Worm (Caenorhabditis elegans) whole organism, L4 larva: ENCODE results near the gene sdz-31.
A peak's percentile ranks its signal among the peaks of the same experiment; 100 is the strongest.

Experiments used
- F10B5.3 ChIP-seq: sonication (generic microtip); optimal IDR thresholded peaks from 2 replicates; lab custom pipeline; 2016; ENCODE audit warnings: mild to moderate bottlenecking, missing genetic modification characterization, missing compliant biosample characterization
- F37D6.2 ChIP-seq: sonication (generic microtip); optimal IDR thresholded peaks from 2 replicates; lab custom pipeline; 2016; ENCODE audit warnings: mild to moderate bottlenecking, missing genetic modification characterization, missing compliant biosample characterization
- F44E2.7 ChIP-seq: fragments of 200-800 bp; sonication (Bioruptor generic); IDR thresholded peaks from 2 replicates; pipeline ENCODE4 v2.1.2; 2022; ENCODE audit warnings: missing genetic modification characterization, missing compliant biosample characterization
- T20F7.1 ChIP-seq: fragments of 200-800 bp; sonication (Bioruptor generic); optimal IDR thresholded peaks from 2 replicates; lab custom pipeline; 2018; ENCODE audit warnings: mild to moderate bottlenecking, missing genetic modification characterization, missing compliant biosample characterization
- T26A8.4 ChIP-seq: fragments of 200-800 bp; sonication (Bioruptor generic); IDR thresholded peaks from 2 replicates; pipeline ENCODE4 v1.3.6; 2022; ENCODE audit warnings: missing genetic modification characterization, missing compliant biosample characterization
- Y5F2A.4 ChIP-seq: fragments of 200-800 bp; sonication (Bioruptor generic); optimal IDR thresholded peaks from 2 replicates; lab custom pipeline; 2018; ENCODE audit warnings: mild to moderate bottlenecking, missing genetic modification characterization, missing compliant biosample characterization
- aha-1 ChIP-seq: fragments of 150-350 bp; peaks from one replicate; lab custom pipeline; 2014; ENCODE audit warnings: missing biosample characterization, missing genetic modification characterization
- ama-1 ChIP-seq: fragments of 150-350 bp; optimal IDR thresholded peaks from 2 replicates; lab custom pipeline; 2014; ENCODE audit warnings: inconsistent platforms, mixed read lengths
- ceh-28 ChIP-seq: fragments of 150-350 bp; optimal IDR thresholded peaks from 2 replicates; lab custom pipeline; 2014; ENCODE audit warnings: missing biosample characterization, missing genetic modification reagents, missing genetic modification characterization
- ceh-62 ChIP-seq: sonication (generic microtip); optimal IDR thresholded peaks from 2 replicates; lab custom pipeline; 2017; ENCODE audit warnings: missing biosample characterization, missing genetic modification characterization
- ceh-82 ChIP-seq: sonication (generic microtip); optimal IDR thresholded peaks from 2 replicates; lab custom pipeline; 2017; ENCODE audit warnings: missing biosample characterization, missing genetic modification characterization
- ces-1 ChIP-seq: fragments of 150-350 bp; sonication (generic microtip); optimal IDR thresholded peaks from 4 replicates; lab custom pipeline; 2014; ENCODE audit warnings: missing biosample characterization, missing genetic modification reagents, missing genetic modification characterization
- daf-12 ChIP-seq: fragments of 150-350 bp; optimal IDR thresholded peaks from 2 replicates; lab custom pipeline; 2014; ENCODE audit warnings: missing biosample characterization, missing genetic modification reagents, missing genetic modification characterization
- daf-16 ChIP-seq, 3 experiments: sonication (generic microtip); optimal IDR thresholded peaks; 2 replicates each; lab custom pipeline; 2016 to 2017; ENCODE audit warnings: missing genetic modification characterization in 3 of 3, missing genetic modification reagents in 3 of 3, mild to moderate bottlenecking in 2 of 3, missing compliant biosample characterization in 2 of 3, missing biosample characterization in 1 of 3, moderate library complexity in 1 of 3
- dmd-9 ChIP-seq: fragments of 200-800 bp; sonication (Bioruptor generic); IDR thresholded peaks from 2 replicates; pipeline ENCODE4 v1.3.6; 2022; ENCODE audit warnings: missing genetic modification reagents, missing genetic modification characterization, missing compliant biosample characterization
- fos-1 ChIP-seq: fragments of 150-350 bp; optimal IDR thresholded peaks from 2 replicates; lab custom pipeline; 2014; ENCODE audit warnings: missing biosample characterization, missing genetic modification characterization
- hif-1 ChIP-seq, 2 experiments: sonication (generic microtip); optimal IDR thresholded peaks; 2 replicates each; lab custom pipeline; 2016 to 2017; ENCODE audit warnings: missing compliant biosample characterization in 2 of 2, missing genetic modification characterization in 2 of 2, missing genetic modification reagents in 2 of 2, missing genotype in 2 of 2, mild to moderate bottlenecking in 1 of 2
- hlh-11 ChIP-seq: fragments of 200-800 bp; sonication (Bioruptor generic); optimal IDR thresholded peaks from 2 replicates; lab custom pipeline; 2018; ENCODE audit warnings: mild to moderate bottlenecking, missing genetic modification characterization, missing compliant biosample characterization
- hlh-30 ChIP-seq: sonication (generic microtip); optimal IDR thresholded peaks from 2 replicates; lab custom pipeline; 2017; ENCODE audit warnings: antibody characterized with exemption, mild to moderate bottlenecking, missing genetic modification characterization, missing compliant biosample characterization; ENCODE audit not compliant: insufficient read depth
- lim-7 ChIP-seq: fragments of 200-800 bp; sonication (Bioruptor generic); IDR thresholded peaks from 2 replicates; pipeline ENCODE4 v1.3.6; 2022; ENCODE audit warnings: missing genetic modification characterization, missing compliant biosample characterization
- lin-13 ChIP-seq: fragments of 150-350 bp; optimal IDR thresholded peaks from 2 replicates; lab custom pipeline; 2014; ENCODE audit warnings: missing biosample characterization, missing genetic modification reagents, missing genetic modification characterization
- lin-15B ChIP-seq: fragments of 150-350 bp; sonication (generic microtip); optimal IDR thresholded peaks from 3 replicates; lab custom pipeline; 2014; ENCODE audit warnings: missing biosample characterization, missing genetic modification characterization
- lsy-2 ChIP-seq, 2 experiments: fragments of 150-350 bp in 1 of 2; sonication (generic microtip) in 1 of 2; optimal IDR thresholded peaks; 2 replicates each; lab custom pipeline; 2014 to 2017; ENCODE audit warnings: missing biosample characterization in 2 of 2, missing genetic modification characterization in 2 of 2
- mxl-2 ChIP-seq: fragments of 200-800 bp; sonication (Bioruptor generic); conservative IDR thresholded peaks from 2 replicates; pipeline ENCODE4 v1.3.6; 2022; ENCODE audit warnings: missing genetic modification reagents, missing genetic modification characterization, missing compliant biosample characterization
- nhr-10 ChIP-seq: fragments of 150-350 bp; optimal IDR thresholded peaks from 2 replicates; lab custom pipeline; 2014; ENCODE audit warnings: missing biosample characterization, missing genetic modification characterization
- nhr-102 ChIP-seq: sonication (generic microtip); optimal IDR thresholded peaks from 2 replicates; lab custom pipeline; 2016; ENCODE audit warnings: mild to moderate bottlenecking, missing genetic modification characterization, moderate library complexity, missing compliant biosample characterization
- nhr-11 ChIP-seq: fragments of 150-350 bp; optimal IDR thresholded peaks from 2 replicates; lab custom pipeline; 2014; ENCODE audit warnings: missing biosample characterization, missing genetic modification characterization
- nhr-28 ChIP-seq: fragments of 150-350 bp; optimal IDR thresholded peaks from 2 replicates; lab custom pipeline; 2014; ENCODE audit warnings: missing biosample characterization, missing genetic modification characterization
- nhr-41 ChIP-seq: fragments of 200-800 bp; sonication (Bioruptor generic); IDR thresholded peaks from 2 replicates; pipeline ENCODE4 v1.3.6; 2022; ENCODE audit warnings: missing genetic modification reagents, missing genetic modification characterization, missing compliant biosample characterization
- nhr-42 ChIP-seq: fragments of 200-800 bp; sonication (Bioruptor generic); IDR thresholded peaks from 2 replicates; pipeline ENCODE4 v1.3.6; 2022; ENCODE audit warnings: missing genetic modification characterization, missing compliant biosample characterization
- nhr-48 ChIP-seq: sonication (generic microtip); optimal IDR thresholded peaks from 2 replicates; lab custom pipeline; 2016; ENCODE audit warnings: mild to moderate bottlenecking, missing genetic modification characterization, missing compliant biosample characterization
- nhr-76 ChIP-seq: fragments of 150-350 bp; optimal IDR thresholded peaks from 2 replicates; lab custom pipeline; 2014; ENCODE audit warnings: missing biosample characterization, missing genetic modification characterization
- nhr-77 ChIP-seq: fragments of 150-350 bp; optimal IDR thresholded peaks from 2 replicates; lab custom pipeline; 2014; ENCODE audit warnings: missing biosample characterization, missing genetic modification characterization
- pha-4 ChIP-seq, 2 experiments: fragments of 150-350 bp in 1 of 2; fragments of 200-800 bp in 1 of 2; sonication (Bioruptor generic) in 1 of 2; IDR thresholded peaks in 1 of 2; optimal IDR thresholded peaks in 1 of 2; 2 replicates each; pipeline versions ENCODE4 v1.3.6 to Lab custom; 2014 to 2022; ENCODE audit warnings: missing genetic modification characterization in 2 of 2, missing genetic modification reagents in 2 of 2, missing biosample characterization in 1 of 2, missing compliant biosample characterization in 1 of 2
- php-3 ChIP-seq: fragments of 200-800 bp; sonication (Bioruptor generic); IDR thresholded peaks from 2 replicates; pipeline ENCODE4 v1.3.6; 2022; ENCODE audit warnings: missing genetic modification reagents, missing genetic modification characterization, missing compliant biosample characterization
- pqm-1 ChIP-seq: sonication (generic microtip); optimal IDR thresholded peaks from 2 replicates; lab custom pipeline; 2017; ENCODE audit warnings: missing biosample characterization, missing genetic modification characterization
- sdz-12 ChIP-seq: fragments of 200-800 bp; sonication (Bioruptor generic); optimal IDR thresholded peaks from 2 replicates; lab custom pipeline; 2018; ENCODE audit warnings: mild to moderate bottlenecking, missing genetic modification characterization, missing compliant biosample characterization
- set-16 ChIP-seq: fragments of 200-800 bp; sonication (Bioruptor generic); IDR thresholded peaks from 2 replicates; pipeline ENCODE4 v1.3.6; 2022; ENCODE audit warnings: missing genetic modification reagents, missing genetic modification characterization, missing compliant biosample characterization
- skn-1 ChIP-seq: fragments of 150-350 bp; optimal IDR thresholded peaks from 2 replicates; lab custom pipeline; 2014; ENCODE audit warnings: missing biosample characterization, missing genetic modification characterization
- spr-3 ChIP-seq: fragments of 200-800 bp; sonication (Bioruptor generic); optimal IDR thresholded peaks from 2 replicates; lab custom pipeline; 2018; ENCODE audit warnings: mild to moderate bottlenecking, missing genetic modification characterization, missing compliant biosample characterization
- unc-39 ChIP-seq: sonication (generic microtip); optimal IDR thresholded peaks from 2 replicates; lab custom pipeline; 2017; ENCODE audit warnings: missing biosample characterization, missing genetic modification characterization
- unc-62 ChIP-seq, 3 experiments: fragments of 150-350 bp in 1 of 3; sonication (generic microtip); optimal IDR thresholded peaks in 2 of 3; peaks in 1 of 3; 1 replicate in 1 of 3; 2 replicates in 2 of 3; lab custom pipeline; 2014 to 2017; ENCODE audit warnings: missing biosample characterization in 3 of 3, missing genetic modification characterization in 3 of 3, missing genetic modification reagents in 3 of 3, missing genotype in 1 of 3
- vab-7 ChIP-seq: fragments of 200-800 bp; sonication (Bioruptor generic); IDR thresholded peaks from 2 replicates; pipeline ENCODE4 v1.3.6; 2022; ENCODE audit warnings: missing genetic modification reagents, missing genetic modification characterization, missing compliant biosample characterization
- zip-11 ChIP-seq: fragments of 200-800 bp; sonication (Bioruptor generic); IDR thresholded peaks from 2 replicates; pipeline ENCODE4 v1.3.6; 2022; ENCODE audit warnings: missing genetic modification characterization, missing compliant biosample characterization
- zip-2 ChIP-seq: fragments of 150-350 bp; optimal IDR thresholded peaks from 2 replicates; lab custom pipeline; 2014; ENCODE audit warnings: missing biosample characterization, missing genetic modification characterization

The sdz-31 gene

ce11 chrV:9871339-9871738, 8.6 kb upstream of the sdz-31 start, which contains the start of gene srab-18:
Gene srab-18, minus strand, starts transcription at chrV:9871439.
- TF ChIP-seq aha-1: peak; percentile 16
- TF ChIP-seq lsy-2 (tag; optimal IDR thresholded peaks at IDR 0.05; lab: Kevin White, UChicago): no peak

- no peak for TF ChIP-seq Y5F2A.4 (GFP tag; lab: Kevin White, UChicago)
- TF ChIP-seq nhr-28: no peak
- TF ChIP-seq F10B5.3 (tag; lab: Kevin White, UChicago): no peak
- no peak for TF ChIP-seq zip-2
- TF ChIP-seq php-3: no peak
- TF ChIP-seq hlh-30 (tag; lab: Kevin White, UChicago): no peak
- TF ChIP-seq nhr-11 (tag; lab: Kevin White, UChicago): no peak
- no peak for TF ChIP-seq dmd-9 (GFP tag; lab: Robert Waterston, UW)
- TF ChIP-seq lin-15B (tag; lab: Kevin White, UChicago): no peak
- no peak for TF ChIP-seq lin-13 (GFP tag; lab: Kevin White, UChicago)
- TF ChIP-seq T20F7.1 (GFP tag; lab: Kevin White, UChicago): no peak
- no peak for TF ChIP-seq set-16
- no peak for TF ChIP-seq F37D6.2 (tag; lab: Kevin White, UChicago)
- no peak for TF ChIP-seq zip-11 (GFP tag; lab: Robert Waterston, UW)
- no peak for TF ChIP-seq nhr-10
- TF ChIP-seq T26A8.4 (GFP tag; lab: Robert Waterston, UW): no peak
- no peak for TF ChIP-seq ceh-28 (tag; lab: Kevin White, UChicago)
- TF ChIP-seq ceh-62 (tag; lab: Kevin White, UChicago): no peak
- no peak for TF ChIP-seq sdz-12
- TF ChIP-seq F44E2.7 (GFP tag; lab: Robert Waterston, UW): no peak
These were observed 563 bp upstream of the sdz-31 start, which contains the start of gene srab-26 for ce11 chrV:9879404-9879803. Gene srab-26, minus strand, starts transcription at chrV:9879504.

- TF ChIP-seq skn-1 (tag; lab: Kevin White, UChicago): no peak
- TF ChIP-seq unc-62 (GFP tag; optimal IDR thresholded peaks at IDR 0.05 in 1 of 2; lab: Kevin White, UChicago): peak in 1 of 2 experiments; percentile 92
- TF ChIP-seq unc-62 (tag; optimal IDR thresholded peaks at IDR 0.05; lab: Kevin White, UChicago): no peak
These were observed 6.0 kb downstream of the sdz-31 start, which contains the start of gene clp-9 for ce11 chrV:9885918-9886488. Gene clp-9, minus strand, starts transcription at chrV:9885968.

- no peak for TF ChIP-seq unc-62 (GFP tag; optimal IDR thresholded peaks at IDR 0.05 in 1 of 2; lab: Kevin White, UChicago)
- no peak for TF ChIP-seq unc-62 (tag; optimal IDR thresholded peaks at IDR 0.05; lab: Kevin White, UChicago)
- TF ChIP-seq nhr-102 (tag; lab: Kevin White, UChicago): no peak
- no peak for TF ChIP-seq T20F7.1 (GFP tag; lab: Kevin White, UChicago)
- TF ChIP-seq nhr-41: no peak
- no peak for TF ChIP-seq zip-2
- TF ChIP-seq fos-1 (tag; lab: Kevin White, UChicago): no peak
- TF ChIP-seq ama-1 (lab: Kevin White, UChicago): no peak
- peak; percentile 35 for TF ChIP-seq pqm-1 (tag; lab: Kevin White, UChicago)
- TF ChIP-seq spr-3 (GFP tag; lab: Kevin White, UChicago): no peak
- TF ChIP-seq nhr-76 (tag; lab: Kevin White, UChicago): no peak
- no peak for TF ChIP-seq nhr-10
- TF ChIP-seq daf-12 (tag; lab: Kevin White, UChicago): no peak
- no peak for TF ChIP-seq ceh-82 (tag; lab: Kevin White, UChicago)
- no peak for TF ChIP-seq lim-7 (GFP tag; lab: Robert Waterston, UW)
- TF ChIP-seq pha-4 (GFP tag; IDR thresholded peaks at IDR 0.05; lab: Robert Waterston, UW): no peak
- no peak for TF ChIP-seq pha-4 (tag; optimal IDR thresholded peaks at IDR 0.05; lab: Kevin White, UChicago)
- peak; percentile 67 for TF ChIP-seq hlh-11 (tag; lab: Kevin White, UChicago)
- peak; percentile 27 for TF ChIP-seq aha-1
- peak; percentile 21 for TF ChIP-seq nhr-77 (tag; lab: Kevin White, UChicago)
- TF ChIP-seq mxl-2 (GFP tag; lab: Robert Waterston, UW): no peak
- no peak for TF ChIP-seq unc-39 (tag; lab: Kevin White, UChicago)
- no peak for TF ChIP-seq nhr-42 (GFP tag; lab: Robert Waterston, UW)
- peak in 1 of 2 experiments; percentile 30 for TF ChIP-seq hif-1 (tag; optimal IDR thresholded peaks at IDR 0.05; lab: Kevin White, UChicago)
- TF ChIP-seq daf-16 (GFP tag; optimal IDR thresholded peaks at IDR 0.05; lab: Kevin White, UChicago): no peak
- peak; percentile 98 for TF ChIP-seq daf-16 (tag; optimal IDR thresholded peaks at IDR 0.05; lab: Kevin White, UChicago)
- TF ChIP-seq vab-7: no peak
- TF ChIP-seq nhr-48: no peak
- peak; percentile 53 for TF ChIP-seq nhr-28
- no peak for TF ChIP-seq ces-1 (GFP tag; lab: Kevin White, UChicago)
These were observed 9.7 kb downstream of the sdz-31 start, which contains the start of gene fshr-1 for ce11 chrV:9889629-9890028. Gene fshr-1, plus strand, starts transcription at chrV:9889837.
